Fruit fly (Drosophila melanogaster): Measurements from ENCODE around the gene CG34166.

DNA sequence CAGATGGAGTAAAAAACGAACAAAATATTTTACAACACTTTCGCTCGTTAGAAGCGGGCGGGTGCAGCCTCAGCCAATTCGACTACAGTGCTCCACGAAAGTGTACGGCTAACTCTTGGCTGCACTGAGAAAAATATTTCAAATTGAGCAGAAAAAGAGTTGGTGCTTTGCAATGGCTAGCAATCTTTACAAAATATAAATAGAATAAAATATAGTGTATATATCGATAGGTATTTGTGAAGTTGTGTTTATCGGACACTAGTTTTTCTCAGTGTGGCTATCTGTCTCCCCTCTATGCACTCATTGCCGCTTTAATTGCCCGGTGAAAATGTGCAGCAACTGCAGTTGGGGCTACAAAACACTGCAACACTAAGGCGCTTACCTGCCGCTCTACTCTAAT, 41.5 kb upstream of the CG34166 start:
- TF ChIP-seq dsf (GFP tag; optimal IDR thresholded peaks at IDR 0.05; ENCODE audit: borderline replicate concordance) (no peak), sage (GFP tag; optimal IDR thresholded peaks at IDR 0.05) (no peak)
